Fruit fly (Drosophila melanogaster) whole organism, embryonic: Measurements from ENCODE around the gene CG34325.

ENCODE experiments used
- Adf1 ChIP-seq: fragments of 200-800 bp; sonication (Bioruptor generic); IDR thresholded peaks from 2 replicates; pipeline ENCODE4 v1.3.6; 2022; ENCODE audit warnings: missing biosample characterization, missing genetic modification characterization
- Antp ChIP-seq: fragments of 200-800 bp; sonication (Bioruptor generic); optimal IDR thresholded peaks from 3 replicates; lab custom pipeline; 2016; ENCODE audit warnings: missing biosample characterization, missing genetic modification characterization
- CG10431 ChIP-seq: fragments of 200-800 bp; sonication (Bioruptor generic); optimal IDR thresholded peaks from 3 replicates; lab custom pipeline; 2018; ENCODE audit warnings: missing biosample characterization, mild to moderate bottlenecking, missing genetic modification characterization
- CG10462 ChIP-seq: fragments of 200-800 bp; sonication (Bioruptor generic); optimal IDR thresholded peaks from 2 replicates; lab custom pipeline; 2016; ENCODE audit warnings: missing biosample characterization, missing genetic modification characterization
- CG11093 ChIP-seq: fragments of 200-800 bp; sonication (Bioruptor generic); IDR thresholded peaks from 3 replicates; pipeline ENCODE4 v1.3.6; 2022; ENCODE audit warnings: missing biosample characterization, missing genetic modification characterization
- CG11504 ChIP-seq: fragments of 200-800 bp; sonication (Bioruptor generic); optimal IDR thresholded peaks from 3 replicates; lab custom pipeline; 2019; ENCODE audit warnings: missing biosample characterization, mild to moderate bottlenecking, missing genetic modification characterization, moderate library complexity
- CG11695 ChIP-seq: fragments of 200-800 bp; sonication (Bioruptor generic); IDR thresholded peaks from 3 replicates; pipeline ENCODE4 v1.3.6; 2022; ENCODE audit warnings: missing biosample characterization, missing genetic modification characterization
- CG12219 ChIP-seq: fragments of 200-800 bp; sonication (Bioruptor generic); optimal IDR thresholded peaks from 3 replicates; lab custom pipeline; 2018; ENCODE audit warnings: missing biosample characterization, mild to moderate bottlenecking, missing genetic modification characterization
- CG12236 ChIP-seq: fragments of 200-800 bp; sonication (Bioruptor generic); optimal IDR thresholded peaks from 2 replicates; lab custom pipeline; 2016; ENCODE audit warnings: missing biosample characterization, missing genetic modification characterization
- CG12744 ChIP-seq: fragments of 200-800 bp; sonication (Bioruptor generic); optimal IDR thresholded peaks from 2 replicates; lab custom pipeline; 2016; ENCODE audit warnings: missing biosample characterization, missing genetic modification characterization
- CG14050 ChIP-seq: fragments of 200-800 bp; sonication (Bioruptor generic); IDR thresholded peaks from 3 replicates; pipeline ENCODE4 v1.3.6; 2022; ENCODE audit warnings: missing biosample characterization, missing genetic modification characterization
- CG1529 ChIP-seq: fragments of 200-800 bp; sonication (Bioruptor generic); optimal IDR thresholded peaks from 3 replicates; lab custom pipeline; 2018; ENCODE audit warnings: missing biosample characterization, missing genetic modification characterization
- CG1602 ChIP-seq: fragments of 200-800 bp; sonication (Bioruptor generic); optimal IDR thresholded peaks from 3 replicates; lab custom pipeline; 2016; ENCODE audit warnings: missing biosample characterization, missing genetic modification characterization
- CG18764 ChIP-seq: fragments of 200-800 bp; sonication (Bioruptor generic); optimal IDR thresholded peaks from 3 replicates; lab custom pipeline; 2016; ENCODE audit warnings: missing biosample characterization, missing genetic modification characterization
- CG2120 ChIP-seq: fragments of 200-800 bp; sonication (Bioruptor generic); optimal IDR thresholded peaks from 3 replicates; lab custom pipeline; 2016; ENCODE audit warnings: missing biosample characterization, missing genetic modification characterization
- CG2889 ChIP-seq: fragments of 200-800 bp; sonication (Bioruptor generic); IDR thresholded peaks from 3 replicates; pipeline ENCODE4 v1.3.6; 2022; ENCODE audit warnings: missing biosample characterization, missing genetic modification characterization
- CG3281 ChIP-seq: fragments of 200-800 bp; sonication (Bioruptor generic); optimal IDR thresholded peaks from 3 replicates; lab custom pipeline; 2017; ENCODE audit warnings: missing biosample characterization, mild to moderate bottlenecking, missing genetic modification characterization
- CG33557 ChIP-seq: fragments of 200-800 bp; sonication (Bioruptor generic); optimal IDR thresholded peaks from 2 replicates; lab custom pipeline; 2019; ENCODE audit warnings: missing biosample characterization, mild to moderate bottlenecking, missing genetic modification characterization, moderate library complexity
- CG4854 ChIP-seq: fragments of 200-800 bp; sonication (Bioruptor generic); optimal IDR thresholded peaks from 2 replicates; lab custom pipeline; 2016; ENCODE audit warnings: missing biosample characterization, missing genetic modification characterization, inconsistent platforms
- CG5953 ChIP-seq: fragments of 200-800 bp; sonication (Bioruptor generic); IDR thresholded peaks from 2 replicates; pipeline ENCODE4 v1.3.6; 2022; ENCODE audit warnings: missing biosample characterization, missing genetic modification characterization
- CG7745 ChIP-seq: fragments of 200-800 bp; sonication (Bioruptor generic); optimal IDR thresholded peaks from 2 replicates; lab custom pipeline; 2018; ENCODE audit warnings: missing biosample characterization, mild to moderate bottlenecking, missing genetic modification characterization, moderate library complexity
- CG8388 ChIP-seq: fragments of 200-800 bp; sonication (Bioruptor generic); optimal IDR thresholded peaks from 2 replicates; lab custom pipeline; 2019; ENCODE audit warnings: missing biosample characterization, mild to moderate bottlenecking, missing genetic modification characterization, moderate library complexity
- CkIIα-i1 ChIP-seq: fragments of 200-800 bp; sonication (Bioruptor generic); IDR thresholded peaks from 2 replicates; pipeline ENCODE4 v1.3.6; 2022; ENCODE audit warnings: missing biosample characterization, missing genetic modification characterization
- CoRest ChIP-seq: fragments of 200-800 bp; sonication (Bioruptor generic); optimal IDR thresholded peaks from 3 replicates; lab custom pipeline; 2018; ENCODE audit warnings: missing biosample characterization, mild to moderate bottlenecking, missing genetic modification characterization, moderate library complexity
- HmgD ChIP-seq: fragments of 200-800 bp; sonication (Bioruptor generic); optimal IDR thresholded peaks from 3 replicates; lab custom pipeline; 2016; ENCODE audit warnings: missing biosample characterization, missing genetic modification characterization
- Hmr ChIP-seq: fragments of 200-800 bp; sonication (Bioruptor generic); optimal IDR thresholded peaks from 3 replicates; lab custom pipeline; 2017; ENCODE audit warnings: mild to moderate bottlenecking, missing biosample characterization, missing genetic modification reagents, missing genetic modification characterization
- Max ChIP-seq: fragments of 200-800 bp; sonication (Bioruptor generic); optimal IDR thresholded peaks from 2 replicates; lab custom pipeline; 2016; ENCODE audit warnings: missing biosample characterization, mild to moderate bottlenecking, missing genetic modification characterization
- NFAT ChIP-seq: fragments of 200-800 bp; sonication (Bioruptor generic); IDR thresholded peaks from 2 replicates; pipeline ENCODE4 v1.3.6; 2022; ENCODE audit warnings: missing biosample characterization, missing genetic modification characterization
- Pdp1 ChIP-seq, 2 experiments: fragments of 200-800 bp; sonication (Bioruptor generic); optimal IDR thresholded peaks; 3 replicates each; lab custom pipeline; 2016; ENCODE audit warnings: missing biosample characterization in 2 of 2, missing genetic modification characterization in 2 of 2, mild to moderate bottlenecking in 1 of 2, moderate library complexity in 1 of 2
- Sry-β ChIP-seq: fragments of 200-800 bp; sonication (Bioruptor generic); optimal IDR thresholded peaks from 2 replicates; lab custom pipeline; 2018; ENCODE audit warnings: missing biosample characterization, mild to moderate bottlenecking, missing genetic modification characterization, moderate library complexity
- Tbp ChIP-seq: fragments of >200 bp; optimal IDR thresholded peaks from 2 replicates; lab custom pipeline; 2018; ENCODE audit warnings: missing biosample characterization, missing genetic modification characterization
- Vsx1 ChIP-seq: fragments of 200-800 bp; sonication (Bioruptor generic); optimal IDR thresholded peaks from 2 replicates; lab custom pipeline; 2017; ENCODE audit warnings: missing biosample characterization, mild to moderate bottlenecking, missing genetic modification characterization, missing genetic modification reagents
- aop ChIP-seq: fragments of 200-800 bp; sonication (Bioruptor generic); IDR thresholded peaks from 2 replicates; pipeline ENCODE4 v1.3.6; 2022; ENCODE audit warnings: missing biosample characterization, missing genetic modification characterization
- bab2 ChIP-seq: fragments of 200-800 bp; sonication (Bioruptor generic); optimal IDR thresholded peaks from 2 replicates; lab custom pipeline; 2016; ENCODE audit warnings: missing biosample characterization, missing genetic modification characterization
- corto ChIP-seq: fragments of 200-800 bp; sonication (Bioruptor generic); optimal IDR thresholded peaks from 2 replicates; lab custom pipeline; 2016; ENCODE audit warnings: missing biosample characterization, mild to moderate bottlenecking, missing genetic modification characterization, moderate library complexity
- cwo ChIP-seq: fragments of 200-800 bp; sonication (Bioruptor generic); optimal IDR thresholded peaks from 3 replicates; lab custom pipeline; 2017; ENCODE audit warnings: missing biosample characterization, missing genetic modification characterization, mild to moderate bottlenecking, moderate library complexity, missing genetic modification reagents
- dati ChIP-seq: fragments of 200-800 bp; sonication (Bioruptor generic); IDR thresholded peaks from 2 replicates; pipeline ENCODE4 v1.3.6; 2022; ENCODE audit warnings: missing biosample characterization, missing genetic modification characterization
- ems ChIP-seq: fragments of 200-800 bp; sonication (Bioruptor generic); optimal IDR thresholded peaks from 3 replicates; lab custom pipeline; 2016; ENCODE audit warnings: missing biosample characterization, missing genetic modification characterization
- eve ChIP-seq, 2 experiments: fragments of >200 bp; optimal IDR thresholded peaks; 2 replicates each; lab custom pipeline; 2017; ENCODE audit warnings: missing biosample characterization in 2 of 2, missing genetic modification characterization in 2 of 2
- ftz-f1 ChIP-seq: fragments of 200-800 bp; sonication (Bioruptor generic); optimal IDR thresholded peaks from 2 replicates; lab custom pipeline; 2016; ENCODE audit warnings: missing biosample characterization, missing genetic modification characterization
- hkb ChIP-seq, 2 experiments: fragments of 200-800 bp in 1 of 2; fragments of >200 bp in 1 of 2; sonication (Bioruptor generic) in 1 of 2; IDR thresholded peaks in 1 of 2; optimal IDR thresholded peaks in 1 of 2; 2 replicates each; pipeline versions ENCODE4 v1.3.6 to Lab custom; 2017 to 2022; ENCODE audit warnings: missing biosample characterization in 1 of 2, missing genetic modification characterization in 1 of 2
- jumu ChIP-seq: fragments of 200-800 bp; sonication (Bioruptor generic); optimal IDR thresholded peaks from 3 replicates; lab custom pipeline; 2016; ENCODE audit warnings: missing biosample characterization, missing genetic modification characterization
- lbe ChIP-seq: fragments of 200-800 bp; sonication (Bioruptor generic); optimal IDR thresholded peaks from 2 replicates; lab custom pipeline; 2016; ENCODE audit warnings: missing biosample characterization, mild to moderate bottlenecking, missing genetic modification characterization
- nau ChIP-seq: fragments of 200-800 bp; sonication (Bioruptor generic); optimal IDR thresholded peaks from 3 replicates; lab custom pipeline; 2017; ENCODE audit warnings: missing biosample characterization, mild to moderate bottlenecking, missing genetic modification characterization, missing genetic modification reagents
- peb ChIP-seq: fragments of 200-800 bp; sonication (Bioruptor generic); IDR thresholded peaks from 2 replicates; pipeline ENCODE4 v1.3.6; 2022; ENCODE audit warnings: missing biosample characterization, missing genetic modification characterization
- pros ChIP-seq: fragments of 200-800 bp; sonication (Bioruptor generic); optimal IDR thresholded peaks from 3 replicates; lab custom pipeline; 2019; ENCODE audit warnings: missing biosample characterization, mild to moderate bottlenecking, missing genetic modification characterization, moderate library complexity
- scrt ChIP-seq: fragments of 200-800 bp; sonication (Bioruptor generic); optimal IDR thresholded peaks from 2 replicates; lab custom pipeline; 2018; ENCODE audit warnings: missing biosample characterization, mild to moderate bottlenecking, missing genetic modification characterization, moderate library complexity
- shn ChIP-seq: fragments of 200-800 bp; sonication (Bioruptor generic); optimal IDR thresholded peaks from 3 replicates; lab custom pipeline; 2016; ENCODE audit warnings: missing biosample characterization, missing genetic modification characterization
- tin ChIP-seq: fragments of 200-800 bp; sonication (Bioruptor generic); optimal IDR thresholded peaks from 3 replicates; lab custom pipeline; 2016; ENCODE audit warnings: missing biosample characterization, missing genetic modification characterization
- tx ChIP-seq: fragments of 200-800 bp; sonication (Bioruptor generic); optimal IDR thresholded peaks from 2 replicates; lab custom pipeline; 2016; ENCODE audit warnings: missing biosample characterization, missing genetic modification characterization
- z ChIP-seq: fragments of 200-800 bp; sonication (Bioruptor generic); IDR thresholded peaks from 3 replicates; pipeline ENCODE4 v1.3.6; 2022; ENCODE audit warnings: missing biosample characterization, missing genetic modification characterization

The CG34325 gene

dm6 chrX:16691440-16691839, 29.8 kb downstream of the CG34325 start (continued):
- TF ChIP-seq CG12219 (GFP tag; lab: Kevin White, UChicago) (peak; percentile 86), jumu (peak; percentile 87), Tbp (GFP tag; lab: Kevin White, UChicago) (no peak), Sry-β (peak; percentile 37), eve (GFP tag; optimal IDR thresholded peaks at IDR 0.05; lab: Kevin White, UChicago) (peak in 1 of 2 experiments; percentile 93), CG14050 (GFP tag; lab: Robert Waterston, UW) (peak; percentile 85), Max (GFP tag; lab: Kevin White, UChicago) (peak; percentile 56), bab2 (GFP tag; lab: Kevin White, UChicago) (peak; percentile 89), CG2889 (GFP tag; lab: Robert Waterston, UW) (peak; percentile 84), ems (GFP tag; lab: Kevin White, UChicago) (peak; percentile 87), CoRest (tag; lab: Kevin White, UChicago) (peak; percentile 86), CG1529 (GFP tag; lab: Kevin White, UChicago) (peak; percentile 88), pros (GFP tag; lab: Kevin White, UChicago) (no peak), dati (GFP tag; lab: Robert Waterston, UW) (peak; percentile 83), corto (GFP tag; lab: Kevin White, UChicago) (no peak), Hmr (GFP tag; lab: Kevin White, UChicago) (peak; percentile 61), CG12744 (GFP tag; lab: Kevin White, UChicago) (peak; percentile 35), ftz-f1 (GFP tag; lab: Kevin White, UChicago) (no peak), CG33557 (GFP tag; lab: Kevin White, UChicago) (peak; percentile 71), cwo (GFP tag; lab: Kevin White, UChicago) (peak; percentile 55), HmgD (GFP tag; lab: Kevin White, UChicago) (peak; percentile 47), nau (peak; percentile 73), Pdp1 (GFP tag; optimal IDR thresholded peaks at IDR 0.05; lab: Kevin White, UChicago) (peak; percentile 80 to 85), CG11093 (peak; percentile 85; the same call in 2 of the 3 replicates), peb (peak; percentile 67), tin (GFP tag; lab: Kevin White, UChicago) (peak; percentile 85), CG4854 (peak; percentile 70), CG7745 (tag; lab: Kevin White, UChicago) (no peak), CG8388 (GFP tag; lab: Kevin White, UChicago) (peak; percentile 90), z (GFP tag; lab: Robert Waterston, UW) (peak; percentile 69; the same call in 2 of the 3 replicates), CkIIα-i1 (GFP tag; lab: Robert Waterston, UW) (peak; percentile 49; the same call in 1 of the 2 replicates), lbe (GFP tag; lab: Kevin White, UChicago) (no peak), aop (GFP tag; lab: Robert Waterston, UW) (peak; percentile 80), CG18764 (GFP tag; lab: Kevin White, UChicago) (peak; percentile 81), CG5953 (peak; percentile 82), CG11695 (GFP tag; lab: Robert Waterston, UW) (peak; percentile 83), CG12236 (GFP tag; lab: Kevin White, UChicago) (peak; percentile 70), scrt (GFP tag; lab: Kevin White, UChicago) (peak; percentile 39), CG1602 (GFP tag; lab: Kevin White, UChicago) (peak; percentile 76), tx (peak; percentile 78), Antp (GFP tag; lab: Kevin White, UChicago) (peak; percentile 91), CG11504 (tag; lab: Kevin White, UChicago) (peak; percentile 88), CG3281 (peak; percentile 52), CG2120 (GFP tag; lab: Kevin White, UChicago) (peak; percentile 67), CG10462 (GFP tag; lab: Kevin White, UChicago) (peak; percentile 74), hkb (optimal IDR thresholded peaks at IDR 0.05; lab: Kevin White, UChicago) (no peak), hkb (GFP tag; IDR thresholded peaks at IDR 0.05; lab: Robert Waterston, UW) (peak; percentile 91), Adf1 (GFP tag; lab: Robert Waterston, UW) (no peak; the same call in 1 of the 2 replicates), shn (peak; percentile 74), CG10431 (GFP tag; lab: Kevin White, UChicago) (peak; percentile 62), NFAT (0 out of 2 replicates have a peak, but pooled peaks have one; percentile 50), Vsx1 (GFP tag; lab: Kevin White, UChicago) (peak; percentile 60)
